Worm (Caenorhabditis elegans): ENCODE measurements around the gene peli-1.

- TF ChIP-seq mep-1 (tag; optimal IDR thresholded peaks at IDR 0.05) (no peak), bed-3 (GFP tag; optimal IDR thresholded peaks at IDR 0.05) (no peak), ztf-11 (tag; optimal IDR thresholded peaks at IDR 0.05) (no peak), snpc-4 (tag; optimal IDR thresholded peaks at IDR 0.05) (no peak), mls-2 (tag; optimal IDR thresholded peaks at IDR 0.05) (no peak), elt-1 (tag; optimal IDR thresholded peaks at IDR 0.05; ENCODE audit: borderline replicate concordance, insufficient read depth) (no peak), unc-39 (tag; optimal IDR thresholded peaks at IDR 0.05) (no peak), unc-62 (GFP tag; optimal IDR thresholded peaks at IDR 0.05) (no peak)
Observed at ce11 chrV:5746237-5746636, 40.6 kb downstream of the peli-1 start.
